Worm (Caenorhabditis elegans) whole organism, midembryonic: ENCODE results near the gene ifb-2.

Source experiments
- cog-1 ChIP-seq: sonication (generic microtip); optimal IDR thresholded peaks from 2 replicates; lab custom pipeline; 2016; ENCODE audit warnings: missing genetic modification characterization, missing compliant biosample characterization
- flt-1 ChIP-seq: fragments of 200-800 bp; sonication (Bioruptor generic); IDR thresholded peaks from 2 replicates; pipeline ENCODE4 v1.3.6; 2022; ENCODE audit warnings: missing genetic modification characterization, missing compliant biosample characterization

DNA sequence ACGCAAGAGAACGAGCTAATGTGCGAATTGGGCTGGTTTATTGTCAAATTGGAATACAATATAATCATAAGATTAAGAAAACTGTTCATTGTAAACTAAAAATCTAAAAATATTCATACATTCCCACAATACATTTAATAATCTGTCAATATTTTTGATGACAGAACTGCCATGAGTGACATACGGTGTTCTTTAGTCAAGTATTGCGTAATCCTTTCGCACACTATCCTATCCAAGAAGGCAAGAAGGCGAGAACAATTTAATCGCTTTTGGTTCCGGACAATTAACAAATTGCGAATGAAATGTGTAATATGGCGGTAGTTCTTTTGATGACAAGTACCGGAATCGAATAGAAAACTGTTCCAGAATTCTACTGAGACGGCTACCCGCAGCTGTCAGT, 15.1 kb upstream of the ifb-2 start:
- TF ChIP-seq flt-1 (GFP tag; lab: Robert Waterston, UW) (no peak), cog-1 (no peak)
